Worm (Caenorhabditis elegans) whole organism, late embryonic: ENCODE results near the gene K05F1.1.

Experiments used
- C08G9.2 ChIP-seq: sonication (generic microtip); optimal IDR thresholded peaks from 2 replicates; lab custom pipeline; 2016; ENCODE audit warnings: mild to moderate bottlenecking, missing genetic modification characterization, moderate library complexity, missing compliant biosample characterization
- C38D4.7 ChIP-seq: fragments of 200-800 bp; sonication (Bioruptor generic); optimal IDR thresholded peaks from 2 replicates; lab custom pipeline; 2018; ENCODE audit warnings: mild to moderate bottlenecking, missing genetic modification characterization, moderate library complexity, missing compliant biosample characterization
- K02D7.2 ChIP-seq: sonication (generic microtip); optimal IDR thresholded peaks from 2 replicates; lab custom pipeline; 2017; ENCODE audit warnings: mild to moderate bottlenecking, missing genetic modification characterization, missing compliant biosample characterization
- K09A11.1 ChIP-seq: sonication (generic microtip); optimal IDR thresholded peaks from 2 replicates; lab custom pipeline; 2017; ENCODE audit warnings: antibody characterized with exemption, mild to moderate bottlenecking, missing genetic modification characterization, missing compliant biosample characterization; ENCODE audit not compliant: insufficient read depth
- T23F11.4 ChIP-seq: fragments of 200-800 bp; sonication (Bioruptor generic); optimal IDR thresholded peaks from 2 replicates; lab custom pipeline; 2018; ENCODE audit warnings: mild to moderate bottlenecking, missing genetic modification characterization, missing compliant biosample characterization
- ahr-1 ChIP-seq: sonication (generic microtip); optimal IDR thresholded peaks from 2 replicates; lab custom pipeline; 2016; ENCODE audit warnings: missing genetic modification characterization, missing compliant biosample characterization
- ceh-14 ChIP-seq: sonication (generic microtip); optimal IDR thresholded peaks from 2 replicates; lab custom pipeline; 2016; ENCODE audit warnings: missing genotype, missing genetic modification characterization, missing compliant biosample characterization
- ceh-18 ChIP-seq: sonication (generic microtip); optimal IDR thresholded peaks from 2 replicates; lab custom pipeline; 2016; ENCODE audit warnings: missing genetic modification characterization, missing compliant biosample characterization
- ceh-19 ChIP-seq: fragments of 200-800 bp; sonication (Bioruptor generic); optimal IDR thresholded peaks from 2 replicates; lab custom pipeline; 2018; ENCODE audit warnings: mild to moderate bottlenecking, missing genetic modification characterization, missing compliant biosample characterization
- ceh-22 ChIP-seq: sonication (generic microtip); optimal IDR thresholded peaks from 2 replicates; lab custom pipeline; 2017; ENCODE audit warnings: missing biosample characterization, missing genetic modification characterization
- ceh-24 ChIP-seq: sonication (generic microtip); optimal IDR thresholded peaks from 2 replicates; lab custom pipeline; 2016; ENCODE audit warnings: mild to moderate bottlenecking, missing genetic modification characterization, missing compliant biosample characterization
- ceh-30 ChIP-seq: fragments of 150-350 bp; optimal IDR thresholded peaks from 2 replicates; lab custom pipeline; 2014; ENCODE audit warnings: missing biosample characterization, missing genetic modification characterization
- ceh-31 ChIP-seq: sonication (generic microtip); optimal IDR thresholded peaks from 2 replicates; lab custom pipeline; 2016; ENCODE audit warnings: missing genetic modification characterization, missing compliant biosample characterization
- ceh-34 ChIP-seq: sonication (generic microtip); optimal IDR thresholded peaks from 2 replicates; lab custom pipeline; 2016; ENCODE audit warnings: mild to moderate bottlenecking, missing genetic modification characterization, missing compliant biosample characterization
- ceh-48 ChIP-seq: sonication (generic microtip); optimal IDR thresholded peaks from 2 replicates; lab custom pipeline; 2016; ENCODE audit warnings: missing genetic modification characterization, inconsistent platforms, missing compliant biosample characterization
- ceh-6 ChIP-seq: fragments of 200-800 bp; sonication (Bioruptor generic); optimal IDR thresholded peaks from 2 replicates; lab custom pipeline; 2018; ENCODE audit warnings: mild to moderate bottlenecking, missing genetic modification characterization, missing compliant biosample characterization
- ceh-9 ChIP-seq: sonication (generic microtip); optimal IDR thresholded peaks from 2 replicates; lab custom pipeline; 2016; ENCODE audit warnings: mild to moderate bottlenecking, missing genetic modification characterization, inconsistent platforms, missing compliant biosample characterization
- che-1 ChIP-seq: sonication (generic microtip); optimal IDR thresholded peaks from 2 replicates; lab custom pipeline; 2016; ENCODE audit warnings: mild to moderate bottlenecking, missing genetic modification characterization, missing compliant biosample characterization
- dmd-4 ChIP-seq: sonication (generic microtip); optimal IDR thresholded peaks from 2 replicates; lab custom pipeline; 2016; ENCODE audit warnings: borderline replicate concordance, missing genetic modification characterization, missing compliant biosample characterization
- dve-1 ChIP-seq: sonication (generic microtip); optimal IDR thresholded peaks from 2 replicates; lab custom pipeline; 2017; ENCODE audit warnings: antibody characterized with exemption, mild to moderate bottlenecking, missing genetic modification characterization, missing compliant biosample characterization
- elt-4 ChIP-seq: sonication (generic microtip); optimal IDR thresholded peaks from 2 replicates; lab custom pipeline; 2016; ENCODE audit warnings: missing genetic modification characterization, missing compliant biosample characterization
- eyg-1 ChIP-seq: sonication (generic microtip); optimal IDR thresholded peaks from 2 replicates; lab custom pipeline; 2016; ENCODE audit warnings: missing genotype, missing genetic modification characterization, missing compliant biosample characterization
- fkh-10 ChIP-seq: fragments of 150-350 bp; optimal IDR thresholded peaks from 2 replicates; lab custom pipeline; 2014; ENCODE audit warnings: missing biosample characterization, missing genetic modification reagents, missing genetic modification characterization
- fkh-6 ChIP-seq: sonication (generic microtip); optimal IDR thresholded peaks from 2 replicates; lab custom pipeline; 2016; ENCODE audit warnings: missing genetic modification characterization, missing compliant biosample characterization
- gmeb-2 ChIP-seq: sonication (generic microtip); optimal IDR thresholded peaks from 2 replicates; lab custom pipeline; 2016; ENCODE audit warnings: missing genetic modification characterization, inconsistent platforms, missing compliant biosample characterization
- hlh-13 ChIP-seq: fragments of 200-800 bp; sonication (Bioruptor generic); optimal IDR thresholded peaks from 2 replicates; lab custom pipeline; 2018; ENCODE audit warnings: mild to moderate bottlenecking, missing genetic modification characterization, missing compliant biosample characterization
- hlh-15 ChIP-seq: sonication (generic microtip); optimal IDR thresholded peaks from 2 replicates; lab custom pipeline; 2016; ENCODE audit warnings: missing genetic modification characterization, missing compliant biosample characterization
- hlh-6 ChIP-seq: sonication (generic microtip); optimal IDR thresholded peaks from 2 replicates; lab custom pipeline; 2016; ENCODE audit warnings: missing genotype, missing genetic modification characterization, missing compliant biosample characterization
- lin-11 ChIP-seq: fragments of 200-800 bp; sonication (Bioruptor generic); optimal IDR thresholded peaks from 2 replicates; lab custom pipeline; 2018; ENCODE audit warnings: mild to moderate bottlenecking, missing genetic modification characterization, missing compliant biosample characterization
- madf-2 ChIP-seq: sonication (generic microtip); optimal IDR thresholded peaks from 2 replicates; lab custom pipeline; 2017; ENCODE audit warnings: missing genetic modification characterization, missing compliant biosample characterization
- nfya-1 ChIP-seq: sonication (generic microtip); optimal IDR thresholded peaks from 2 replicates; lab custom pipeline; 2017; ENCODE audit warnings: missing genetic modification characterization, mild to moderate bottlenecking, missing compliant biosample characterization, antibody characterized with exemption, moderate library complexity
- nhr-232 ChIP-seq: sonication (generic microtip); optimal IDR thresholded peaks from 2 replicates; lab custom pipeline; 2016; ENCODE audit warnings: missing genetic modification characterization, missing compliant biosample characterization
- npax-4 ChIP-seq: sonication (generic microtip); optimal IDR thresholded peaks from 2 replicates; lab custom pipeline; 2016; ENCODE audit warnings: missing genetic modification characterization, missing compliant biosample characterization
- pat-9 ChIP-seq: fragments of 200-800 bp; sonication (Bioruptor generic); optimal IDR thresholded peaks from 2 replicates; lab custom pipeline; 2018; ENCODE audit warnings: mild to moderate bottlenecking, missing genetic modification characterization, moderate library complexity, missing compliant biosample characterization
- pax-1 ChIP-seq: fragments of 150-350 bp; optimal IDR thresholded peaks from 2 replicates; lab custom pipeline; 2014; ENCODE audit warnings: missing biosample characterization, missing genetic modification characterization
- pha-2 ChIP-seq: sonication (generic microtip); optimal IDR thresholded peaks from 2 replicates; lab custom pipeline; 2017; ENCODE audit warnings: mild to moderate bottlenecking, missing genetic modification characterization, missing compliant biosample characterization
- pha-4 ChIP-seq: fragments of 150-350 bp; optimal IDR thresholded peaks from 2 replicates; lab custom pipeline; 2018; ENCODE audit warnings: missing biosample characterization, missing genetic modification reagents, missing genetic modification characterization
- pros-1 ChIP-seq: fragments of 150-350 bp; optimal IDR thresholded peaks from 2 replicates; lab custom pipeline; 2014; ENCODE audit warnings: missing biosample characterization, missing genetic modification reagents, missing genetic modification characterization
- rnt-1 ChIP-seq: sonication (generic microtip); optimal IDR thresholded peaks from 2 replicates; lab custom pipeline; 2016; ENCODE audit warnings: missing genetic modification characterization, missing compliant biosample characterization
- sox-2 ChIP-seq: fragments of 200-800 bp; sonication (Bioruptor generic); IDR thresholded peaks from 2 replicates; pipeline ENCODE4 v1.3.6; 2022; ENCODE audit warnings: missing genetic modification reagents, missing genetic modification characterization, missing compliant biosample characterization
- syd-9 ChIP-seq: sonication (generic microtip); optimal IDR thresholded peaks from 2 replicates; lab custom pipeline; 2016; ENCODE audit warnings: mild to moderate bottlenecking, missing genetic modification characterization, moderate library complexity, missing compliant biosample characterization
- tbx-2 ChIP-seq: sonication (generic microtip); optimal IDR thresholded peaks from 2 replicates; lab custom pipeline; 2016; ENCODE audit warnings: missing genetic modification characterization, missing compliant biosample characterization
- tbx-7 ChIP-seq: sonication (generic microtip); optimal IDR thresholded peaks from 2 replicates; lab custom pipeline; 2016; ENCODE audit warnings: missing genotype, missing genetic modification characterization, missing compliant biosample characterization
- ttx-3 ChIP-seq: sonication (generic microtip); optimal IDR thresholded peaks from 2 replicates; lab custom pipeline; 2016; ENCODE audit warnings: missing genetic modification reagents, missing genetic modification characterization, missing compliant biosample characterization
- unc-3 ChIP-seq, 2 experiments: fragments of 200-800 bp in 1 of 2; sonication (Bioruptor generic) in 1 of 2; sonication (generic microtip) in 1 of 2; conservative IDR thresholded peaks in 1 of 2; optimal IDR thresholded peaks in 1 of 2; 2 replicates each; pipeline versions ENCODE4 v1.3.6 to Lab custom; 2016 to 2022; ENCODE audit warnings: missing compliant biosample characterization in 2 of 2, missing genetic modification characterization in 2 of 2, missing genetic modification reagents in 1 of 2
- unc-42 ChIP-seq: sonication (generic microtip); optimal IDR thresholded peaks from 2 replicates; lab custom pipeline; 2016; ENCODE audit warnings: missing genotype, missing genetic modification characterization, missing compliant biosample characterization
- unc-55 ChIP-seq: sonication (generic microtip); optimal IDR thresholded peaks from 2 replicates; lab custom pipeline; 2017; ENCODE audit warnings: missing biosample characterization, missing genetic modification reagents, missing genetic modification characterization
- unc-86 ChIP-seq: sonication (generic microtip); optimal IDR thresholded peaks from 2 replicates; lab custom pipeline; 2016; ENCODE audit warnings: missing genetic modification characterization, missing compliant biosample characterization
- zip-5 ChIP-seq: sonication (generic microtip); optimal IDR thresholded peaks from 2 replicates; lab custom pipeline; 2016; ENCODE audit warnings: missing genetic modification characterization, missing compliant biosample characterization
- ztf-16 ChIP-seq: sonication (generic microtip); optimal IDR thresholded peaks from 2 replicates; lab custom pipeline; 2017; ENCODE audit warnings: missing genetic modification characterization, missing compliant biosample characterization

K05F1.1 gene

DNA sequence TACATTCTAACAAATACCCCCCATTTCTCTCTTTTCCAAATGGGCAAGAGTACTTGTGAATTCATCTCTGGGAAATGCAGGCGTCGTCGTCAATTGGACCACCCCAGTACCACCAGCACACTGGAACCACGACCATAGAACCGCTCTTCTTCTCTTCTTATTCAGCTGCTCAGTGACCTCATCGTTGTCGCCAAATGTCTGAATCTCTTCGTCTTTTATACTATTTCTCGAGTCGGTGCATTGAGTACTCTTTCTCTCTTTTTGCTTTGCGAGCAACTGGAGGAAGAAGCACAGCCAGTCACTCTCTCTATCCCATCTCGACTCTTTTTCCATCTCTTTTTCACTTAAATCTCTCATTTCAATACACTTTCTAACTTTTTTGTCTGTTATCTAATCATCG lies 21.3 kb upstream of the K05F1.1 start:
- TF ChIP-seq pha-4 (tag; lab: Kevin White, UChicago) (no peak), sox-2 (no peak), T23F11.4 (no peak), pat-9 (no peak), ceh-18 (tag; lab: Kevin White, UChicago) (peak; percentile 46), ztf-16 (tag; lab: Kevin White, UChicago) (no peak), elt-4 (tag; lab: Kevin White, UChicago) (no peak), unc-86 (no peak), unc-3 (GFP tag; conservative IDR thresholded peaks at IDR 0.05; lab: Robert Waterston, UW) (no peak), unc-3 (tag; optimal IDR thresholded peaks at IDR 0.05; lab: Kevin White, UChicago) (no peak), syd-9 (no peak), K02D7.2 (tag; lab: Kevin White, UChicago) (no peak), dve-1 (no peak), pax-1 (no peak), tbx-2 (tag; lab: Kevin White, UChicago) (peak; percentile 11), fkh-6 (no peak), zip-5 (tag; lab: Kevin White, UChicago) (no peak), C08G9.2 (tag; lab: Kevin White, UChicago) (no peak), npax-4 (tag; lab: Kevin White, UChicago) (no peak), eyg-1 (tag; lab: Kevin White, UChicago) (no peak), tbx-7 (tag; lab: Kevin White, UChicago) (no peak), madf-2 (tag; lab: Kevin White, UChicago) (no peak), ceh-48 (tag; lab: Kevin White, UChicago) (peak; percentile 21), hlh-15 (tag; lab: Kevin White, UChicago) (no peak), ceh-34 (tag; lab: Kevin White, UChicago) (no peak), ceh-30 (tag; lab: Kevin White, UChicago) (no peak), lin-11 (tag; lab: Kevin White, UChicago) (no peak), rnt-1 (tag; lab: Kevin White, UChicago) (no peak), pha-2 (no peak), che-1 (no peak), ahr-1 (no peak), ttx-3 (tag; lab: Kevin White, UChicago) (no peak), pros-1 (tag; lab: Kevin White, UChicago) (no peak), hlh-13 (no peak), hlh-6 (tag; lab: Kevin White, UChicago) (no peak), gmeb-2 (no peak), ceh-22 (tag; lab: Kevin White, UChicago) (no peak), nfya-1 (tag; lab: Kevin White, UChicago) (peak; percentile 33), dmd-4 (tag; lab: Kevin White, UChicago) (no peak), ceh-31 (tag; lab: Kevin White, UChicago) (peak; percentile 26), ceh-24 (tag; lab: Kevin White, UChicago) (no peak), ceh-14 (tag; lab: Kevin White, UChicago) (peak; percentile 2), unc-55 (GFP tag; lab: Kevin White, UChicago) (peak; percentile 42), K09A11.1 (tag; lab: Kevin White, UChicago) (no peak), C38D4.7 (GFP tag; lab: Kevin White, UChicago) (no peak), ceh-9 (tag; lab: Kevin White, UChicago) (no peak), ceh-19 (GFP tag; lab: Kevin White, UChicago) (no peak), nhr-232 (tag; lab: Kevin White, UChicago) (no peak), ceh-6 (GFP tag; lab: Kevin White, UChicago) (no peak), fkh-10 (no peak), unc-42 (tag; lab: Kevin White, UChicago) (peak; percentile 67)
